Worm (Caenorhabditis elegans): ENCODE results near the gene ugt-48.
A peak's percentile ranks its signal among the peaks of the same experiment; 100 is the strongest.

ugt-48 gene

ce11 chrV:5596391-5597030, 48.6 kb upstream of the ugt-48 start, which contains the start of gene zhit-1 (continued):
- no peak for TF ChIP-seq nhr-41 (GFP tag; IDR thresholded peaks at IDR 0.05)
- no peak for TF ChIP-seq hmg-1.1 (GFP tag; IDR thresholded peaks at IDR 0.05)
- TF ChIP-seq hlh-30 (tag; optimal IDR thresholded peaks at IDR 0.05; ENCODE audit: insufficient read depth), result peak; percentile 24
- TF ChIP-seq lim-7 (GFP tag; IDR thresholded peaks at IDR 0.05), result no peak
- no peak for TF ChIP-seq ceh-62 (tag; optimal IDR thresholded peaks at IDR 0.05)
- no peak for TF ChIP-seq mxl-3 (GFP tag; optimal IDR thresholded peaks at IDR 0.05)
- no peak for TF ChIP-seq lin-1 (GFP tag; IDR thresholded peaks at IDR 0.05)
- peak; percentile 6 for TF ChIP-seq snpc-4 (tag; optimal IDR thresholded peaks at IDR 0.05)
- TF ChIP-seq rbr-2 (tag; optimal IDR thresholded peaks at IDR 0.05), result no peak
- TF ChIP-seq lin-29 (GFP tag; IDR thresholded peaks at IDR 0.05), result no peak
- no peak for TF ChIP-seq egl-27 (tag; optimal IDR thresholded peaks at IDR 0.05)
- TF ChIP-seq nhr-237 (tag; optimal IDR thresholded peaks at IDR 0.05), result no peak
- no peak for TF ChIP-seq tra-1 (GFP tag; IDR thresholded peaks at IDR 0.05)
- no peak for TF ChIP-seq attf-4 (tag; optimal IDR thresholded peaks at IDR 0.05)
- TF ChIP-seq nhr-111 (GFP tag; optimal IDR thresholded peaks at IDR 0.05), result no peak
- no peak for TF ChIP-seq nhr-25 (tag; optimal IDR thresholded peaks at IDR 0.05; ENCODE audit: borderline replicate concordance, insufficient read depth)

ce11 chrV:5594315-5594714, 46.5 kb upstream of the ugt-48 start, which contains the start of gene crn-2:
Gene crn-2 (plus strand): TSS chrV:5594615.
- TF ChIP-seq aly-2 (tag; optimal IDR thresholded peaks at IDR 0.05), result no peak
- TF ChIP-seq nhr-28 (tag; optimal IDR thresholded peaks at IDR 0.05), result no peak
- no peak for TF ChIP-seq mes-2 (tag; optimal IDR thresholded peaks at IDR 0.05; ENCODE audit: poor library complexity, severe bottlenecking)
- TF ChIP-seq aha-1 (tag), result peak; percentile 44

- TF ChIP-seq dpl-1 (GFP tag; optimal IDR thresholded peaks at IDR 0.05), result no peak
Observed at ce11 chrV:5593406-5593805, 45.5 kb upstream of the ugt-48 start, which contains the start of gene mrpl-48. Gene mrpl-48 (plus strand): TSS chrV:5593706.

ce11 chrV:5592323-5592722, 44.5 kb upstream of the ugt-48 start, which contains the start of gene vps-37:
Gene vps-37 (plus strand): TSS chrV:5592700.
- no peak for TF ChIP-seq aly-2 (tag; optimal IDR thresholded peaks at IDR 0.05)
- TF ChIP-seq ZK337.2 (GFP tag; IDR thresholded peaks at IDR 0.05), result no peak
- TF ChIP-seq nhr-6 (tag; optimal IDR thresholded peaks at IDR 0.05), result peak; percentile 54
- no peak for TF ChIP-seq unc-39 (tag; optimal IDR thresholded peaks at IDR 0.05)
- peak; percentile 63 for TF ChIP-seq nhr-11 (tag; optimal IDR thresholded peaks at IDR 0.05)
- TF ChIP-seq set-16 (GFP tag; IDR thresholded peaks at IDR 0.05), result no peak
- no peak for TF ChIP-seq ceh-32 (tag; optimal IDR thresholded peaks at IDR 0.05; ENCODE audit: poor library complexity)
- TF ChIP-seq skn-1 (tag; optimal IDR thresholded peaks at IDR 0.05), result no peak
- TF ChIP-seq nhr-41 (GFP tag; IDR thresholded peaks at IDR 0.05), result no peak
- no peak for TF ChIP-seq dmd-9 (GFP tag; IDR thresholded peaks at IDR 0.05)
- TF ChIP-seq madf-5 (GFP tag; IDR thresholded peaks at IDR 0.05), result no peak
- TF ChIP-seq arid-1 (GFP tag; conservative IDR thresholded peaks at IDR 0.05), result no peak
- no peak for TF ChIP-seq pqm-1 (tag; optimal IDR thresholded peaks at IDR 0.05)
- peak; percentile 35 for TF ChIP-seq hlh-11 (tag; optimal IDR thresholded peaks at IDR 0.05)
- TF ChIP-seq hlh-30 (tag; optimal IDR thresholded peaks at IDR 0.05; ENCODE audit: insufficient read depth), result peak; percentile 52
- TF ChIP-seq zip-2 (tag; optimal IDR thresholded peaks at IDR 0.05), result no peak
- no peak for TF ChIP-seq gei-8 (GFP tag; optimal IDR thresholded peaks at IDR 0.05)
- no peak for TF ChIP-seq snpc-4 (tag; optimal IDR thresholded peaks at IDR 0.05)
- TF ChIP-seq nhr-111 (GFP tag; optimal IDR thresholded peaks at IDR 0.05), result no peak
- TF ChIP-seq nhr-25 (tag; optimal IDR thresholded peaks at IDR 0.05; ENCODE audit: borderline replicate concordance, insufficient read depth), result no peak
- TF ChIP-seq cey-2 (tag; optimal IDR thresholded peaks at IDR 0.05; ENCODE audit: borderline replicate concordance, insufficient read depth), result no peak
- TF ChIP-seq nhr-76 (tag; optimal IDR thresholded peaks at IDR 0.05), result no peak
- TF ChIP-seq F10B5.3 (tag; optimal IDR thresholded peaks at IDR 0.05), result no peak
- no peak for TF ChIP-seq zfp-2 (tag; optimal IDR thresholded peaks at IDR 0.05)
- no peak for TF ChIP-seq lin-29 (GFP tag; IDR thresholded peaks at IDR 0.05)
- peak in 1 of 2 experiments; percentile 92 for TF ChIP-seq lsy-2 (tag; optimal IDR thresholded peaks at IDR 0.05)
- no peak for TF ChIP-seq snpc-1.2 (GFP tag; IDR thresholded peaks at IDR 0.05)
- TF ChIP-seq fkh-10 (GFP tag; optimal IDR thresholded peaks at IDR 0.05), result no peak
- no peak for TF ChIP-seq saeg-2 (GFP tag; IDR thresholded peaks at IDR 0.05)
- TF ChIP-seq Y48G9A.11 (GFP tag; IDR thresholded peaks at IDR 0.05), result no peak
- peak in 1 of 2 experiments; percentile 23 for TF ChIP-seq mdl-1 (tag; optimal IDR thresholded peaks at IDR 0.05)
